Fruit fly (Drosophila melanogaster) whole organism, embryonic: ENCODE data around the gene CG32373.
A peak's percentile ranks its signal among the peaks of the same experiment; 100 is the strongest.

Experiments used
- Atf6 ChIP-seq: fragments of 200-800 bp; sonication (Bioruptor generic); IDR thresholded peaks from 2 replicates; pipeline ENCODE4 v1.3.6; 2022; ENCODE audit warnings: missing biosample characterization, missing genetic modification characterization
- Bdp1 ChIP-seq: fragments of 200-800 bp; sonication (Bioruptor generic); optimal IDR thresholded peaks from 3 replicates; lab custom pipeline; 2016; ENCODE audit warnings: missing biosample characterization, missing genetic modification characterization
- Bteb2 ChIP-seq: fragments of 200-800 bp; sonication (Bioruptor generic); optimal IDR thresholded peaks from 2 replicates; lab custom pipeline; 2016; ENCODE audit warnings: missing biosample characterization, missing genetic modification characterization
- CG10321 ChIP-seq: fragments of 200-800 bp; sonication (Bioruptor generic); IDR thresholded peaks from 2 replicates; pipeline ENCODE4 v1.3.6; 2022; ENCODE audit warnings: missing biosample characterization, missing genetic modification characterization
- CG11695 ChIP-seq: fragments of 200-800 bp; sonication (Bioruptor generic); IDR thresholded peaks from 3 replicates; pipeline ENCODE4 v1.3.6; 2022; ENCODE audit warnings: missing biosample characterization, missing genetic modification characterization
- CG12104 ChIP-seq: fragments of 200-800 bp; sonication (Bioruptor generic); optimal IDR thresholded peaks from 3 replicates; lab custom pipeline; 2016; ENCODE audit warnings: missing biosample characterization, missing genetic modification characterization
- CG12744 ChIP-seq: fragments of 200-800 bp; sonication (Bioruptor generic); optimal IDR thresholded peaks from 2 replicates; lab custom pipeline; 2016; ENCODE audit warnings: missing biosample characterization, missing genetic modification characterization
- CG13287 ChIP-seq: fragments of 200-800 bp; sonication (Bioruptor generic); IDR thresholded peaks from 2 replicates; pipeline ENCODE4 v1.3.6; 2022; ENCODE audit warnings: missing biosample characterization, missing genetic modification characterization; ENCODE audit not compliant: partially characterized antibody
- CG13775 ChIP-seq: fragments of 200-800 bp; sonication (Bioruptor generic); optimal IDR thresholded peaks from 3 replicates; lab custom pipeline; 2017; ENCODE audit warnings: missing biosample characterization, mild to moderate bottlenecking, missing genetic modification characterization
- CG1832 ChIP-seq: fragments of 200-800 bp; sonication (Bioruptor generic); optimal IDR thresholded peaks from 2 replicates; lab custom pipeline; 2017; ENCODE audit warnings: missing biosample characterization, mild to moderate bottlenecking, missing genetic modification characterization, inconsistent platforms
- CG18764 ChIP-seq: fragments of 200-800 bp; sonication (Bioruptor generic); optimal IDR thresholded peaks from 3 replicates; lab custom pipeline; 2016; ENCODE audit warnings: missing biosample characterization, missing genetic modification characterization
- CG3163 ChIP-seq: fragments of 200-800 bp; sonication (Bioruptor generic); optimal IDR thresholded peaks from 3 replicates; lab custom pipeline; 2016; ENCODE audit warnings: missing biosample characterization, missing genetic modification characterization
- CG32772 ChIP-seq: fragments of 200-800 bp; sonication (Bioruptor generic); IDR thresholded peaks from 2 replicates; pipeline ENCODE4 v1.3.6; 2022; ENCODE audit warnings: missing biosample characterization, missing genetic modification characterization
- CG3281 ChIP-seq: fragments of 200-800 bp; sonication (Bioruptor generic); optimal IDR thresholded peaks from 3 replicates; lab custom pipeline; 2017; ENCODE audit warnings: missing biosample characterization, mild to moderate bottlenecking, missing genetic modification characterization
- CG3995 ChIP-seq: fragments of 200-800 bp; sonication (Bioruptor generic); optimal IDR thresholded peaks from 3 replicates; lab custom pipeline; 2016; ENCODE audit warnings: missing biosample characterization, missing genetic modification characterization
- CG4360 ChIP-seq: fragments of 200-800 bp; sonication (Bioruptor generic); IDR thresholded peaks from 2 replicates; pipeline ENCODE4 v1.3.6; 2022; ENCODE audit warnings: missing biosample characterization, missing genetic modification characterization
- CG6272 ChIP-seq: fragments of 200-800 bp; sonication (Bioruptor generic); IDR thresholded peaks from 2 replicates; pipeline ENCODE4 v1.3.6; 2022; ENCODE audit warnings: missing biosample characterization, missing genetic modification characterization
- CG6765 ChIP-seq: fragments of 200-800 bp; sonication (Bioruptor generic); optimal IDR thresholded peaks from 3 replicates; lab custom pipeline; 2017; ENCODE audit warnings: missing biosample characterization, mild to moderate bottlenecking, missing genetic modification characterization
- CG6813 ChIP-seq: fragments of 200-800 bp; sonication (Bioruptor generic); optimal IDR thresholded peaks from 2 replicates; lab custom pipeline; 2017; ENCODE audit warnings: missing biosample characterization, missing genetic modification characterization, mild to moderate bottlenecking, moderate library complexity, missing genetic modification reagents
- CG7357 ChIP-seq: fragments of 200-800 bp; sonication (Bioruptor generic); IDR thresholded peaks from 3 replicates; pipeline ENCODE4 v1.3.6; 2022; ENCODE audit warnings: missing biosample characterization, missing genetic modification characterization
- CG8765 ChIP-seq: fragments of 200-800 bp; sonication (Bioruptor generic); IDR thresholded peaks from 2 replicates; pipeline ENCODE4 v1.3.6; 2022; ENCODE audit warnings: missing biosample characterization, missing genetic modification characterization
- Doc2 ChIP-seq: fragments of 200-800 bp; sonication (Bioruptor generic); IDR thresholded peaks from 2 replicates; pipeline ENCODE4 v1.3.6; 2022; ENCODE audit warnings: missing biosample characterization, missing genetic modification characterization
- Ets97D ChIP-seq: fragments of 200-800 bp; sonication (Bioruptor generic); optimal IDR thresholded peaks from 3 replicates; lab custom pipeline; 2016; ENCODE audit warnings: missing biosample characterization, missing genetic modification characterization
- Fer1 ChIP-seq: fragments of 200-800 bp; sonication (Bioruptor generic); optimal IDR thresholded peaks from 2 replicates; lab custom pipeline; 2017; ENCODE audit warnings: missing biosample characterization, mild to moderate bottlenecking, missing genetic modification characterization
- HLH3B ChIP-seq: fragments of 200-800 bp; sonication (Bioruptor generic); IDR thresholded peaks from 2 replicates; pipeline ENCODE4 v1.3.6; 2022; ENCODE audit warnings: missing biosample characterization, missing genetic modification characterization
- MTF-1 ChIP-seq: fragments of 200-800 bp; sonication (Bioruptor generic); optimal IDR thresholded peaks from 2 replicates; lab custom pipeline; 2018; ENCODE audit warnings: missing biosample characterization, mild to moderate bottlenecking, missing genetic modification characterization, borderline replicate concordance
- Mad ChIP-seq: fragments of 200-800 bp; sonication (Bioruptor generic); optimal IDR thresholded peaks from 2 replicates; lab custom pipeline; 2016; ENCODE audit warnings: missing biosample characterization, missing genetic modification characterization
- NC2α ChIP-seq: fragments of 200-800 bp; sonication (Bioruptor generic); optimal IDR thresholded peaks from 2 replicates; lab custom pipeline; 2016; ENCODE audit warnings: missing biosample characterization, missing genetic modification characterization
- NFAT ChIP-seq: fragments of 200-800 bp; sonication (Bioruptor generic); IDR thresholded peaks from 2 replicates; pipeline ENCODE4 v1.3.6; 2022; ENCODE audit warnings: missing biosample characterization, missing genetic modification characterization
- NK7.1 ChIP-seq: fragments of 200-800 bp; sonication (Bioruptor generic); optimal IDR thresholded peaks from 3 replicates; lab custom pipeline; 2016; ENCODE audit warnings: missing biosample characterization, missing genetic modification characterization
- Poxn ChIP-seq: fragments of 200-800 bp; sonication (Bioruptor generic); IDR thresholded peaks from 2 replicates; pipeline ENCODE4 v1.3.6; 2022; ENCODE audit warnings: missing biosample characterization, missing genetic modification characterization
- Side ChIP-seq: fragments of 200-800 bp; sonication (Bioruptor generic); optimal IDR thresholded peaks from 2 replicates; lab custom pipeline; 2016; ENCODE audit warnings: missing biosample characterization, missing genetic modification characterization
- al ChIP-seq: fragments of 200-800 bp; sonication (Bioruptor generic); IDR thresholded peaks from 2 replicates; pipeline ENCODE4 v1.3.6; 2022; ENCODE audit warnings: missing biosample characterization, missing genetic modification characterization
- ase ChIP-seq: fragments of 200-800 bp; sonication (Bioruptor generic); IDR thresholded peaks from 3 replicates; pipeline ENCODE4 v1.3.6; 2022; ENCODE audit warnings: missing biosample characterization, missing genetic modification characterization
- az2 ChIP-seq: fragments of 200-800 bp; sonication (Bioruptor generic); optimal IDR thresholded peaks from 3 replicates; lab custom pipeline; 2016; ENCODE audit warnings: missing biosample characterization, missing genetic modification characterization
- da ChIP-seq: fragments of 200-800 bp; sonication (Bioruptor generic); optimal IDR thresholded peaks from 2 replicates; lab custom pipeline; 2016; ENCODE audit warnings: missing biosample characterization, missing genetic modification characterization
- dan ChIP-seq: fragments of 200-800 bp; sonication (Bioruptor generic); IDR thresholded peaks from 2 replicates; pipeline ENCODE4 v1.3.6; 2022; ENCODE audit warnings: missing biosample characterization, missing genetic modification characterization
- dmrt11E ChIP-seq: fragments of 200-800 bp; sonication (Bioruptor generic); optimal IDR thresholded peaks from 3 replicates; lab custom pipeline; 2018; ENCODE audit warnings: missing biosample characterization, mild to moderate bottlenecking, missing genetic modification characterization, moderate library complexity
- eyg ChIP-seq: fragments of 200-800 bp; sonication (Bioruptor generic); optimal IDR thresholded peaks from 3 replicates; lab custom pipeline; 2016; ENCODE audit warnings: missing biosample characterization, missing genetic modification characterization
- fd64A ChIP-seq: fragments of 200-800 bp; sonication (Bioruptor generic); optimal IDR thresholded peaks from 3 replicates; lab custom pipeline; 2018; ENCODE audit warnings: missing biosample characterization, mild to moderate bottlenecking, missing genetic modification characterization
- jigr1 ChIP-seq: fragments of 200-800 bp; sonication (Bioruptor generic); IDR thresholded peaks from 3 replicates; pipeline ENCODE4 v1.3.6; 2022; ENCODE audit warnings: missing biosample characterization, missing genetic modification characterization
- kah ChIP-seq: fragments of 200-800 bp; sonication (Bioruptor generic); optimal IDR thresholded peaks from 2 replicates; lab custom pipeline; 2018; ENCODE audit warnings: missing biosample characterization, mild to moderate bottlenecking, missing genetic modification characterization
- nmo ChIP-seq: fragments of 200-800 bp; sonication (Bioruptor generic); optimal IDR thresholded peaks from 2 replicates; lab custom pipeline; 2018; ENCODE audit warnings: missing biosample characterization, mild to moderate bottlenecking, missing genetic modification characterization, moderate library complexity
- onecut ChIP-seq: fragments of 200-800 bp; sonication (Bioruptor generic); IDR thresholded peaks from 2 replicates; pipeline ENCODE4 v1.3.6; 2022; ENCODE audit warnings: missing biosample characterization, missing genetic modification characterization
- pho ChIP-seq: fragments of 200-800 bp; sonication (Bioruptor generic); optimal IDR thresholded peaks from 2 replicates; lab custom pipeline; 2016; ENCODE audit warnings: missing biosample characterization, missing genetic modification characterization
- phol ChIP-seq: fragments of 200-800 bp; sonication (Bioruptor generic); optimal IDR thresholded peaks from 3 replicates; lab custom pipeline; 2018; ENCODE audit warnings: missing biosample characterization, mild to moderate bottlenecking, missing genetic modification characterization, moderate library complexity
- pzg ChIP-seq: fragments of 200-800 bp; sonication (Bioruptor generic); optimal IDR thresholded peaks from 3 replicates; lab custom pipeline; 2018; ENCODE audit warnings: missing biosample characterization, mild to moderate bottlenecking, missing genetic modification characterization, moderate library complexity
- sd ChIP-seq: fragments of 200-800 bp; sonication (Bioruptor generic); optimal IDR thresholded peaks from 3 replicates; lab custom pipeline; 2018; ENCODE audit warnings: missing biosample characterization, mild to moderate bottlenecking, missing genetic modification characterization, moderate library complexity
- sens ChIP-seq: fragments of 200-800 bp; sonication (Bioruptor generic); peaks from one replicate; lab custom pipeline; 2016; ENCODE audit warnings: missing biosample characterization, missing genetic modification characterization
- seq ChIP-seq: fragments of 200-800 bp; sonication (Bioruptor generic); IDR thresholded peaks from 2 replicates; pipeline ENCODE4 v1.3.6; 2022; ENCODE audit warnings: missing biosample characterization, missing genetic modification characterization
- slbo ChIP-seq: fragments of 200-800 bp; sonication (Bioruptor generic); IDR thresholded peaks from 2 replicates; pipeline ENCODE4 v1.3.6; 2022; ENCODE audit warnings: missing biosample characterization, missing genetic modification characterization
- zen ChIP-seq: fragments of 200-800 bp; sonication (Bioruptor generic); optimal IDR thresholded peaks from 3 replicates; lab custom pipeline; 2018; ENCODE audit warnings: missing biosample characterization, mild to moderate bottlenecking, missing genetic modification characterization, moderate library complexity

The CG32373 gene

DNA sequence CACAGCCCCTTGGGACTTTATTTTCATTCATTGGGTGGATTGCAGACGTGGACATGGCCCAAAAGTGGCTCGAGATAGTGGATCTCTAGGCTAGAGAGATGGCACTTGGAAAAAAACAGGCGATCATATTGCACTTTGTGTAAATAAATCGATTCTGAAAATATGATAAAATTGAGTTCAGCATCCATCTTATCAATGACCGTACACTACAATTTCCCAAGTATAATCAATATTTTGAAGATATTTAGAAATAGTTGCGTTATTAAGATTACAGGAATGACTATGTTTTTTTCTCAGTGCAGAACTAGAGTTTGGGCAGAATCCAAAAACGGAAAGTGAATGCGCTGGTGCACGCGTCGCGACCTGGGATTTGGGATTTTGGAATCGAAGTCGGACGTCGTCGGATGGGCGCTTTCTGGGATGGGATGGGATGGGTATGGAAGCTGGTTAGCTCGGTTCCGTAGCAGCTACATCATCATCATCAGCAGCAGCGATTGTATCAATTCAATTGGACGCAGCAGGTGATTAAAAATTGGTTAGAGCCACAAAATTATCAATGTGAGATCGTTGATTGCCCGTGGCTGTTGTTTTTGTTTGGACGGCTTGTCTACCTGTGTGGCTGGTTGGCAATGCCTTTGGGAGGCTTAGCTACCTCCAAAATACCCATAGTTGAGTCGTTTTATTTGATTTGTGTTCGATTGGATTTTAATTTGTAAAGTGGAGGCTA, 15.4 kb upstream of the CG32373 start (continued):
- peak; percentile 35; the same call in 1 of the 2 replicates for TF ChIP-seq CG32772 (GFP tag; lab: Robert Waterston, UW)
- TF ChIP-seq CG12104 (GFP tag; lab: Kevin White, UChicago) = no peak
- no peak for TF ChIP-seq dan (GFP tag; lab: Robert Waterston, UW)
- TF ChIP-seq CG12744 (GFP tag; lab: Kevin White, UChicago) = no peak
- TF ChIP-seq CG1832 (GFP tag; lab: Kevin White, UChicago) = no peak
- TF ChIP-seq Atf6 = peak; percentile 12; the same call in 1 of the 2 replicates
- peak; percentile 47 for TF ChIP-seq dmrt11E (tag; lab: Kevin White, UChicago)
- TF ChIP-seq sd (tag; lab: Kevin White, UChicago) = no peak
- no peak for TF ChIP-seq fd64A (GFP tag; lab: Kevin White, UChicago)
- no peak for TF ChIP-seq NK7.1 (GFP tag; lab: Kevin White, UChicago)
- TF ChIP-seq CG4360 (GFP tag; lab: Robert Waterston, UW) = no peak
- no peak for TF ChIP-seq NC2α (GFP tag; lab: Kevin White, UChicago)
- TF ChIP-seq CG18764 (GFP tag; lab: Kevin White, UChicago) = no peak
- TF ChIP-seq CG13775 = no peak
- TF ChIP-seq kah (GFP tag; lab: Kevin White, UChicago) = no peak
- TF ChIP-seq eyg (GFP tag; lab: Kevin White, UChicago) = no peak
- TF ChIP-seq phol (tag; lab: Kevin White, UChicago) = peak; percentile 64
- no peak for TF ChIP-seq Bteb2 (GFP tag; lab: Kevin White, UChicago)
- TF ChIP-seq onecut = no peak
- TF ChIP-seq slbo = no peak
- TF ChIP-seq MTF-1 (GFP tag; lab: Kevin White, UChicago) = no peak
- TF ChIP-seq Poxn = no peak
- no peak for TF ChIP-seq Mad
- TF ChIP-seq CG11695 (GFP tag; lab: Robert Waterston, UW) = no peak
- no peak for TF ChIP-seq CG8765 (GFP tag; lab: Robert Waterston, UW)
- no peak for TF ChIP-seq NFAT (GFP tag; lab: Robert Waterston, UW)
- peak; percentile 8 for TF ChIP-seq zen
- peak; percentile 29; the same call in 1 of the 3 replicates for TF ChIP-seq ase (GFP tag; lab: Robert Waterston, UW)
- peak; percentile 87 for TF ChIP-seq sens (GFP tag; lab: Kevin White, UChicago)
- TF ChIP-seq Fer1 (GFP tag; lab: Kevin White, UChicago) = no peak
- no peak for TF ChIP-seq CG3163 (GFP tag; lab: Kevin White, UChicago)
- no peak for TF ChIP-seq CG13287 (GFP tag; lab: Robert Waterston, UW)
- no peak for TF ChIP-seq da (GFP tag; lab: Kevin White, UChicago)
- TF ChIP-seq seq (GFP tag; lab: Robert Waterston, UW) = no peak
- TF ChIP-seq az2 (GFP tag; lab: Kevin White, UChicago) = no peak
- peak; percentile 38; the same call in 1 of the 2 replicates for TF ChIP-seq HLH3B (GFP tag; lab: Robert Waterston, UW)
- no peak for TF ChIP-seq CG10321 (GFP tag; lab: Robert Waterston, UW)
- no peak for TF ChIP-seq al (GFP tag; lab: Robert Waterston, UW)
- TF ChIP-seq Side = no peak
- TF ChIP-seq CG6813 (GFP tag; lab: Kevin White, UChicago) = no peak
- no peak for TF ChIP-seq pzg
- no peak for TF ChIP-seq CG6272 (GFP tag; lab: Robert Waterston, UW)
- no peak for TF ChIP-seq jigr1 (GFP tag; lab: Robert Waterston, UW)
- no peak for TF ChIP-seq Bdp1 (GFP tag; lab: Kevin White, UChicago)
- no peak for TF ChIP-seq CG3281
- TF ChIP-seq Doc2 (GFP tag; lab: Robert Waterston, UW) = no peak
- TF ChIP-seq Ets97D (GFP tag; lab: Kevin White, UChicago) = no peak
- peak; percentile 74 for TF ChIP-seq nmo (GFP tag; lab: Kevin White, UChicago)
- TF ChIP-seq CG6765 (GFP tag; lab: Kevin White, UChicago) = no peak
- TF ChIP-seq CG7357 = no peak
- TF ChIP-seq pho (GFP tag; lab: Kevin White, UChicago) = no peak
- no peak for TF ChIP-seq CG3995 (GFP tag; lab: Kevin White, UChicago)
